Worm (Caenorhabditis elegans) whole organism, late embryonic: ENCODE measurements around the gene mrpl-36.

ENCODE experiments used
- C08G9.2 ChIP-seq: sonication (generic microtip); optimal IDR thresholded peaks from 2 replicates; lab custom pipeline; 2016; ENCODE audit warnings: mild to moderate bottlenecking, missing genetic modification characterization, moderate library complexity, missing compliant biosample characterization
- K09A11.1 ChIP-seq: sonication (generic microtip); optimal IDR thresholded peaks from 2 replicates; lab custom pipeline; 2017; ENCODE audit warnings: antibody characterized with exemption, mild to moderate bottlenecking, missing genetic modification characterization, missing compliant biosample characterization; ENCODE audit not compliant: insufficient read depth
- ama-1 ChIP-seq: fragments of 150-350 bp; optimal IDR thresholded peaks from 2 replicates; lab custom pipeline; 2014
- ceh-14 ChIP-seq: sonication (generic microtip); optimal IDR thresholded peaks from 2 replicates; lab custom pipeline; 2016; ENCODE audit warnings: missing genotype, missing genetic modification characterization, missing compliant biosample characterization
- ceh-18 ChIP-seq: sonication (generic microtip); optimal IDR thresholded peaks from 2 replicates; lab custom pipeline; 2016; ENCODE audit warnings: missing genetic modification characterization, missing compliant biosample characterization
- ceh-2 ChIP-seq: sonication (generic microtip); optimal IDR thresholded peaks from 2 replicates; lab custom pipeline; 2016; ENCODE audit warnings: missing genotype, missing genetic modification characterization, missing compliant biosample characterization
- ceh-22 ChIP-seq: sonication (generic microtip); optimal IDR thresholded peaks from 2 replicates; lab custom pipeline; 2017; ENCODE audit warnings: missing biosample characterization, missing genetic modification characterization
- ceh-31 ChIP-seq: sonication (generic microtip); optimal IDR thresholded peaks from 2 replicates; lab custom pipeline; 2016; ENCODE audit warnings: missing genetic modification characterization, missing compliant biosample characterization
- ceh-34 ChIP-seq: sonication (generic microtip); optimal IDR thresholded peaks from 2 replicates; lab custom pipeline; 2016; ENCODE audit warnings: mild to moderate bottlenecking, missing genetic modification characterization, missing compliant biosample characterization
- ceh-45 ChIP-seq: fragments of 200-800 bp; sonication (Bioruptor generic); IDR thresholded peaks from 2 replicates; pipeline ENCODE4 v1.3.6; 2022; ENCODE audit warnings: missing genetic modification reagents, missing genetic modification characterization, missing compliant biosample characterization
- elt-2 ChIP-seq: sonication (generic microtip); optimal IDR thresholded peaks from 2 replicates; lab custom pipeline; 2016; ENCODE audit warnings: missing genetic modification reagents, missing genetic modification characterization, missing compliant biosample characterization
- ets-4 ChIP-seq: sonication (generic microtip); optimal IDR thresholded peaks from 2 replicates; lab custom pipeline; 2016; ENCODE audit warnings: missing genetic modification characterization, missing compliant biosample characterization
- fax-1 ChIP-seq: sonication (generic microtip); optimal IDR thresholded peaks from 2 replicates; lab custom pipeline; 2016; ENCODE audit warnings: missing genotype, missing genetic modification characterization, missing compliant biosample characterization
- fkh-6 ChIP-seq: sonication (generic microtip); optimal IDR thresholded peaks from 2 replicates; lab custom pipeline; 2016; ENCODE audit warnings: missing genetic modification characterization, missing compliant biosample characterization
- hlh-15 ChIP-seq: sonication (generic microtip); optimal IDR thresholded peaks from 2 replicates; lab custom pipeline; 2016; ENCODE audit warnings: missing genetic modification characterization, missing compliant biosample characterization
- hlh-30 ChIP-seq: sonication (generic microtip); optimal IDR thresholded peaks from 2 replicates; lab custom pipeline; 2017; ENCODE audit warnings: antibody characterized with exemption, missing genetic modification characterization, missing compliant biosample characterization; ENCODE audit not compliant: insufficient read depth
- hlh-8 ChIP-seq: sonication (generic microtip); optimal IDR thresholded peaks from 2 replicates; lab custom pipeline; 2016; ENCODE audit warnings: missing genotype, missing genetic modification characterization, missing compliant biosample characterization
- lim-6 ChIP-seq: sonication (generic microtip); optimal IDR thresholded peaks from 2 replicates; lab custom pipeline; 2016; ENCODE audit warnings: missing genetic modification characterization, missing compliant biosample characterization
- madf-2 ChIP-seq: sonication (generic microtip); optimal IDR thresholded peaks from 2 replicates; lab custom pipeline; 2017; ENCODE audit warnings: missing genetic modification characterization, missing compliant biosample characterization
- mec-3 ChIP-seq: sonication (generic microtip); optimal IDR thresholded peaks from 2 replicates; lab custom pipeline; 2016; ENCODE audit warnings: borderline replicate concordance, missing genetic modification characterization, missing compliant biosample characterization
- nfya-1 ChIP-seq: sonication (generic microtip); optimal IDR thresholded peaks from 2 replicates; lab custom pipeline; 2017; ENCODE audit warnings: missing genetic modification characterization, mild to moderate bottlenecking, missing compliant biosample characterization, antibody characterized with exemption, moderate library complexity
- odd-2 ChIP-seq: sonication (generic microtip); optimal IDR thresholded peaks from 2 replicates; lab custom pipeline; 2017; ENCODE audit warnings: antibody characterized with exemption, mild to moderate bottlenecking, missing genetic modification characterization, missing compliant biosample characterization
- pat-9 ChIP-seq: fragments of 200-800 bp; sonication (Bioruptor generic); optimal IDR thresholded peaks from 2 replicates; lab custom pipeline; 2018; ENCODE audit warnings: mild to moderate bottlenecking, missing genetic modification characterization, moderate library complexity, missing compliant biosample characterization
- pha-2 ChIP-seq: sonication (generic microtip); optimal IDR thresholded peaks from 2 replicates; lab custom pipeline; 2017; ENCODE audit warnings: mild to moderate bottlenecking, missing genetic modification characterization, missing compliant biosample characterization
- pqm-1 ChIP-seq: sonication (generic microtip); optimal IDR thresholded peaks from 2 replicates; lab custom pipeline; 2016; ENCODE audit warnings: missing genetic modification characterization, missing compliant biosample characterization
- pros-1 ChIP-seq: fragments of 150-350 bp; optimal IDR thresholded peaks from 2 replicates; lab custom pipeline; 2014; ENCODE audit warnings: missing biosample characterization, missing genetic modification reagents, missing genetic modification characterization
- ref-2 ChIP-seq: sonication (generic microtip); optimal IDR thresholded peaks from 2 replicates; lab custom pipeline; 2016; ENCODE audit warnings: missing genetic modification characterization, missing compliant biosample characterization
- rnt-1 ChIP-seq: sonication (generic microtip); optimal IDR thresholded peaks from 2 replicates; lab custom pipeline; 2016; ENCODE audit warnings: missing genetic modification characterization, missing compliant biosample characterization
- sdc-2 ChIP-seq: sonication (generic microtip); optimal IDR thresholded peaks from 2 replicates; lab custom pipeline; 2016; ENCODE audit warnings: missing genotype, missing genetic modification characterization, missing compliant biosample characterization
- sox-2 ChIP-seq: fragments of 200-800 bp; sonication (Bioruptor generic); IDR thresholded peaks from 2 replicates; pipeline ENCODE4 v1.3.6; 2022; ENCODE audit warnings: missing genetic modification reagents, missing genetic modification characterization, missing compliant biosample characterization
- sox-4 ChIP-seq: sonication (generic microtip); optimal IDR thresholded peaks from 2 replicates; lab custom pipeline; 2017; ENCODE audit warnings: mild to moderate bottlenecking, missing genetic modification characterization, inconsistent platforms, missing compliant biosample characterization
- tbx-2 ChIP-seq: sonication (generic microtip); optimal IDR thresholded peaks from 2 replicates; lab custom pipeline; 2016; ENCODE audit warnings: missing genetic modification characterization, missing compliant biosample characterization
- tbx-7 ChIP-seq: sonication (generic microtip); optimal IDR thresholded peaks from 2 replicates; lab custom pipeline; 2016; ENCODE audit warnings: missing genotype, missing genetic modification characterization, missing compliant biosample characterization
- unc-42 ChIP-seq: sonication (generic microtip); optimal IDR thresholded peaks from 2 replicates; lab custom pipeline; 2016; ENCODE audit warnings: missing genotype, missing genetic modification characterization, missing compliant biosample characterization
- unc-86 ChIP-seq: sonication (generic microtip); optimal IDR thresholded peaks from 2 replicates; lab custom pipeline; 2016; ENCODE audit warnings: missing genetic modification characterization, missing compliant biosample characterization
- zip-5 ChIP-seq: sonication (generic microtip); optimal IDR thresholded peaks from 2 replicates; lab custom pipeline; 2016; ENCODE audit warnings: missing genetic modification characterization, missing compliant biosample characterization

mrpl-36 gene

DNA sequence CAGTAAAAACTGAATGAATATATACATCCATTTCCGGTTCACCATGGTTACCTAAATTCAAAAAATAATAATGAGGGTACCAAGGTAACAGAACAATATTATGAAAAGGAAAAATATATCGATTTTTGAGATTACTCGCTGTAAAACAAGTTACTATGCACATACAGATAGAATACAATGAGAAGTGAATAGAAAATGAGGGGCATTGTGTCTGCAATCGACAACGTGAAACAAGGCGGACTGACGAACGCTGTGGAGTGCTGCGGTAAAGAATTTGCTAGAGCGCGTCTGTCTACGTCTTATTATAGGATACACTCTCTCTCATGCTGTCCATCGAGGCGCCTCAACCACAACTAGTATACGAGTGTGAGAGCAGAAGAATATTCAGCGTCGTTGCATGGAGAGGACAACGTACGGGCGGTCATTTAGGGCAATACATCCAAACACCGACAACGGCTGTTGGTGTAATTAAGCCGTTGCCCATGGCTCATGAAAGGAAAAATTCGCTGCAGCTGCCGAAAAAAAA is 30.8 kb downstream of the mrpl-36 start, which contains the start of gene cnx-1:
TSS of gene cnx-1 (minus strand) at position 51 of the 526 bp plus-strand sequence.
- TF ChIP-seq unc-86 (tag; lab: Kevin White, UChicago) = peak; percentile 31
- peak; percentile 29 for TF ChIP-seq ceh-34 (tag; lab: Kevin White, UChicago)
- TF ChIP-seq madf-2 = peak; percentile 11
- TF ChIP-seq pat-9 (tag; lab: Kevin White, UChicago) = no peak
- TF ChIP-seq hlh-30 (tag; lab: Kevin White, UChicago) = peak; percentile 3
- no peak for TF ChIP-seq pha-2
- peak; percentile 21 for TF ChIP-seq ceh-14 (tag; lab: Kevin White, UChicago)
- TF ChIP-seq rnt-1 (tag; lab: Kevin White, UChicago) = peak; percentile 60
- TF ChIP-seq ref-2 (tag; lab: Kevin White, UChicago) = peak; percentile 60
- peak; percentile 30 for TF ChIP-seq pros-1 (tag; lab: Kevin White, UChicago)
- peak; percentile 18 for TF ChIP-seq elt-2
- TF ChIP-seq tbx-2 (tag; lab: Kevin White, UChicago) = peak; percentile 30
- TF ChIP-seq ceh-31 (tag; lab: Kevin White, UChicago) = peak; percentile 85
- no peak for TF ChIP-seq hlh-15 (tag; lab: Kevin White, UChicago)
- TF ChIP-seq C08G9.2 = peak; percentile 12
- TF ChIP-seq sdc-2 (tag; lab: Kevin White, UChicago) = peak; percentile 25
- TF ChIP-seq nfya-1 (tag; lab: Kevin White, UChicago) = peak; percentile 50
- TF ChIP-seq unc-42 = peak; percentile 28
- no peak for TF ChIP-seq ceh-18

DNA sequence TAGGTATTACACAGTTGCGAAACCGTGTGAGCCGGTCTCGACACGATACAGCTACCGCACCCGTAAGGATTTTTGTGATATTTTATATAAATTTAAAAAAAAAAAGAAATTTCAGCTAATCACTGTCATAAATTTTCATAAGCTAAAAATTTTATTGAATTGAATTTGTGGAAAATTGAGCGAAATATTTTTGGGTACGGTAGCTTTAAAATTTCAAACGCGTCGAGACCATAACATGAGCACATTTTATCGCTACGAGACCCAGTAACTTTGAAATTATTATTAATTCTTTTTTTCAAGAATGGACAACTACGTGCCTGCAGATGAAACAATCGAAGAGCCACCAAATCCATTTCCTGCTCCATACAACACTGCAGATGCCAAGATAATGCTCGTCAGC is 34.8 kb downstream of the mrpl-36 start, which contains the start of gene ZK632.14:
TSS of gene ZK632.14 (plus strand) at position 301 of the 400 bp plus-strand sequence.
- TF ChIP-seq lim-6 (tag; lab: Kevin White, UChicago) = no peak
- TF ChIP-seq unc-42 = no peak
- no peak for TF ChIP-seq pqm-1 (tag; lab: Kevin White, UChicago)
- no peak for TF ChIP-seq ceh-45 (GFP tag; lab: Robert Waterston, UW)

ce11 chrIII:9808179-9808578 is 39.7 kb downstream of the mrpl-36 start, which contains the start of gene gtap-2:
Gene gtap-2, plus strand, starts transcription at chrIII:9808544.
- TF ChIP-seq elt-2 (peak; percentile 45), ceh-22 (tag; lab: Kevin White, UChicago) (no peak), pqm-1 (tag; lab: Kevin White, UChicago) (no peak), tbx-7 (peak; percentile 50), ceh-2 (tag; lab: Kevin White, UChicago) (peak; percentile 65), fax-1 (peak; percentile 48), hlh-8 (tag; lab: Kevin White, UChicago) (peak; percentile 70), zip-5 (tag; lab: Kevin White, UChicago) (peak; percentile 73), ets-4 (peak; percentile 54), ceh-45 (GFP tag; lab: Robert Waterston, UW) (no peak), sox-4 (tag; lab: Kevin White, UChicago) (no peak), tbx-2 (tag; lab: Kevin White, UChicago) (peak; percentile 77), ceh-14 (tag; lab: Kevin White, UChicago) (peak; percentile 5), ceh-31 (tag; lab: Kevin White, UChicago) (peak; percentile 68), unc-86 (tag; lab: Kevin White, UChicago) (peak; percentile 16)
- TF ChIP-seq, all 69 proteins: peak for 11

- TF ChIP-seq ama-1 (lab: Kevin White, UChicago) = no peak
- peak; percentile 17 for TF ChIP-seq hlh-30 (tag; lab: Kevin White, UChicago)
- no peak for TF ChIP-seq lim-6 (tag; lab: Kevin White, UChicago)
- no peak for TF ChIP-seq fkh-6 (tag; lab: Kevin White, UChicago)
Observed at ce11 chrIII:9807560-9808046, 40.3 kb downstream of the mrpl-36 start.

DNA sequence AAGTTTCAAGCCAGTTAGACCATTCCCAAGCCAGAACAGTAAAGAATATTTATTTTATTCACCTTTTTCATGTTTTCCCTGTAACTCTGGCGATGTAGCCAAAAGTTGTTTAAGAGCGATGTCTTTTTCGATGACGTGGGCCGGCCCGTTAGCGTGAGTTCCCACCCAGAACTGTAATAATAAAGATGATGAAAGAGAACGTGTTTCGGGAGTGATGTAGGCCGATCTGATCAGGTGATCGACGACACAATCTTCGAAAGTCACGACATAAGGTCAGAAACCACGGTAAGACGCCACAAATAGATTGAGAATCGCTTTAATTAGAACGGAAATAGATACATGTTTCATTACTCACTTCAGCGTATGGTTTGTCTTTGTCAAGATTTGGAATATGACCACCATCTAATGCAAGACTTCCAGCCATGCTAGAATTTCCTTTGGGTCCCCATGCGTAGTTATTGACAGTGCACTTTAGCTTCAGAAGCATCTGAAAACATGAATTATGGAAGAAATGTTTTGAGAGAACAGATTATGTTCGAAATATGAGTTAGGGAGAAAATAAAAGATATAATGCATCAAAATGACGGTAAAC is 40.9 kb downstream of the mrpl-36 start, which contains the start of gene ZK632.4:
TSS of gene ZK632.4 (minus strand) at position 487 of the 592 bp plus-strand sequence.
- no peak for TF ChIP-seq pat-9 (tag; lab: Kevin White, UChicago)
- no peak for TF ChIP-seq tbx-7
- TF ChIP-seq mec-3 (tag; lab: Kevin White, UChicago) = no peak
- no peak for TF ChIP-seq hlh-8 (tag; lab: Kevin White, UChicago)
- TF ChIP-seq madf-2 = no peak
- TF ChIP-seq ets-4 = no peak
- TF ChIP-seq unc-42 = no peak
- no peak for TF ChIP-seq lim-6 (tag; lab: Kevin White, UChicago)
- TF ChIP-seq K09A11.1 (tag; lab: Kevin White, UChicago) = no peak
- TF ChIP-seq ceh-45 (GFP tag; lab: Robert Waterston, UW) = no peak
- TF ChIP-seq odd-2 (tag; lab: Kevin White, UChicago) = no peak
- no peak for TF ChIP-seq sox-2 (GFP tag; lab: Robert Waterston, UW)
